Fruit fly (Drosophila melanogaster) whole organism, embryonic: ENCODE data around the gene CG31381.

Source experiments
- CG12155 ChIP-seq: fragments of 200-800 bp; sonication (Bioruptor generic); optimal IDR thresholded peaks from 3 replicates; lab custom pipeline; 2016; ENCODE audit warnings: missing biosample characterization, missing genetic modification characterization
- CG12659 ChIP-seq: fragments of 200-800 bp; sonication (Bioruptor generic); optimal IDR thresholded peaks from 3 replicates; lab custom pipeline; 2017; ENCODE audit warnings: mild to moderate bottlenecking, missing biosample characterization, missing genetic modification reagents, missing genetic modification characterization
- CG14860 ChIP-seq: fragments of 200-800 bp; sonication (Bioruptor generic); IDR thresholded peaks from 3 replicates; pipeline ENCODE4 v1.3.6; 2022; ENCODE audit warnings: missing biosample characterization, missing genetic modification characterization; ENCODE audit not compliant: partially characterized antibody
- CG17829 ChIP-seq: fragments of 200-800 bp; optimal IDR thresholded peaks from 2 replicates; lab custom pipeline; 2019; ENCODE audit warnings: missing biosample characterization, mild to moderate bottlenecking, missing genetic modification characterization, moderate library complexity
- CG2116 ChIP-seq: fragments of 200-800 bp; sonication (Bioruptor generic); optimal IDR thresholded peaks from 3 replicates; lab custom pipeline; 2018; ENCODE audit warnings: missing biosample characterization, mild to moderate bottlenecking, missing genetic modification characterization
- CG2875 ChIP-seq: fragments of 200-800 bp; sonication (Bioruptor generic); optimal IDR thresholded peaks from 2 replicates; lab custom pipeline; 2017; ENCODE audit warnings: missing biosample characterization, mild to moderate bottlenecking, missing genetic modification characterization, missing genetic modification reagents
- CG2889 ChIP-seq: fragments of 200-800 bp; sonication (Bioruptor generic); IDR thresholded peaks from 3 replicates; pipeline ENCODE4 v1.3.6; 2022; ENCODE audit warnings: missing biosample characterization, missing genetic modification characterization
- CG31388 ChIP-seq: fragments of 200-800 bp; sonication (Bioruptor generic); optimal IDR thresholded peaks from 2 replicates; lab custom pipeline; 2016; ENCODE audit warnings: missing biosample characterization, missing genetic modification characterization
- CG32532 ChIP-seq: fragments of 200-800 bp; sonication (Bioruptor generic); IDR thresholded peaks from 2 replicates; pipeline ENCODE4 v1.3.6; 2022; ENCODE audit warnings: missing biosample characterization, missing genetic modification characterization
- CG4617 ChIP-seq: fragments of 200-800 bp; sonication (Bioruptor generic); optimal IDR thresholded peaks from 3 replicates; lab custom pipeline; 2016; ENCODE audit warnings: missing biosample characterization, missing genetic modification characterization, borderline replicate concordance
- CG4820 ChIP-seq: fragments of 200-800 bp; sonication (Bioruptor generic); optimal IDR thresholded peaks from 3 replicates; lab custom pipeline; 2016; ENCODE audit warnings: missing biosample characterization, missing genetic modification characterization
- CG6272 ChIP-seq: fragments of 200-800 bp; sonication (Bioruptor generic); IDR thresholded peaks from 2 replicates; pipeline ENCODE4 v1.3.6; 2022; ENCODE audit warnings: missing biosample characterization, missing genetic modification characterization
- CG7963 ChIP-seq: fragments of 200-800 bp; sonication (Bioruptor generic); IDR thresholded peaks from 3 replicates; pipeline ENCODE4 v1.3.6; 2022; ENCODE audit warnings: missing biosample characterization, missing genetic modification characterization; ENCODE audit not compliant: partially characterized antibody
- CG8388 ChIP-seq: fragments of 200-800 bp; sonication (Bioruptor generic); optimal IDR thresholded peaks from 2 replicates; lab custom pipeline; 2019; ENCODE audit warnings: missing biosample characterization, mild to moderate bottlenecking, missing genetic modification characterization, moderate library complexity
- CG9609 ChIP-seq: fragments of 200-800 bp; sonication (Bioruptor generic); optimal IDR thresholded peaks from 3 replicates; lab custom pipeline; 2016; ENCODE audit warnings: missing biosample characterization, missing genetic modification characterization
- CTCF ChIP-seq: fragments of 200-800 bp; sonication (Bioruptor generic); optimal IDR thresholded peaks from 2 replicates; lab custom pipeline; 2017; ENCODE audit warnings: missing biosample characterization, mild to moderate bottlenecking, missing genetic modification characterization, moderate library complexity
- CoRest ChIP-seq: fragments of 200-800 bp; sonication (Bioruptor generic); optimal IDR thresholded peaks from 3 replicates; lab custom pipeline; 2018; ENCODE audit warnings: missing biosample characterization, mild to moderate bottlenecking, missing genetic modification characterization, moderate library complexity
- D19B ChIP-seq: fragments of 200-800 bp; sonication (Bioruptor generic); optimal IDR thresholded peaks from 2 replicates; lab custom pipeline; 2017; ENCODE audit warnings: missing biosample characterization, mild to moderate bottlenecking, missing genetic modification characterization
- Fer2 ChIP-seq: fragments of 200-800 bp; sonication (Bioruptor generic); optimal IDR thresholded peaks from 2 replicates; lab custom pipeline; 2018; ENCODE audit warnings: missing biosample characterization, mild to moderate bottlenecking, missing genetic modification characterization, moderate library complexity
- HLH3B ChIP-seq: fragments of 200-800 bp; sonication (Bioruptor generic); IDR thresholded peaks from 2 replicates; pipeline ENCODE4 v1.3.6; 2022; ENCODE audit warnings: missing biosample characterization, missing genetic modification characterization
- HmgD ChIP-seq: fragments of 200-800 bp; sonication (Bioruptor generic); optimal IDR thresholded peaks from 3 replicates; lab custom pipeline; 2016; ENCODE audit warnings: missing biosample characterization, missing genetic modification characterization
- Myb ChIP-seq: fragments of 200-800 bp; sonication (Bioruptor generic); optimal IDR thresholded peaks from 2 replicates; lab custom pipeline; 2016; ENCODE audit warnings: missing biosample characterization, missing genetic modification characterization
- Scr ChIP-seq: fragments of 200-800 bp; sonication (Bioruptor generic); IDR thresholded peaks from 2 replicates; pipeline ENCODE4 v1.3.6; 2022; ENCODE audit warnings: missing biosample characterization, missing genetic modification characterization; ENCODE audit not compliant: partially characterized antibody
- Sox100B ChIP-seq: fragments of 200-800 bp; sonication (Bioruptor generic); optimal IDR thresholded peaks from 3 replicates; lab custom pipeline; 2018; ENCODE audit warnings: missing biosample characterization, mild to moderate bottlenecking, missing genetic modification characterization
- Spps ChIP-seq: fragments of 200-800 bp; sonication (Bioruptor generic); optimal IDR thresholded peaks from 2 replicates; lab custom pipeline; 2018; ENCODE audit warnings: missing biosample characterization, mild to moderate bottlenecking, missing genetic modification characterization
- Sry-β ChIP-seq: fragments of 200-800 bp; sonication (Bioruptor generic); optimal IDR thresholded peaks from 2 replicates; lab custom pipeline; 2018; ENCODE audit warnings: missing biosample characterization, mild to moderate bottlenecking, missing genetic modification characterization, moderate library complexity
- Xrp1 ChIP-seq: fragments of 200-800 bp; sonication (Bioruptor generic); IDR thresholded peaks from 2 replicates; pipeline ENCODE4 v1.3.6; 2022; ENCODE audit warnings: missing biosample characterization, missing genetic modification characterization
- ac ChIP-seq: fragments of 200-800 bp; sonication (Bioruptor generic); optimal IDR thresholded peaks from 3 replicates; lab custom pipeline; 2017; ENCODE audit warnings: missing biosample characterization, mild to moderate bottlenecking, missing genetic modification characterization
- aop ChIP-seq: fragments of 200-800 bp; sonication (Bioruptor generic); IDR thresholded peaks from 2 replicates; pipeline ENCODE4 v1.3.6; 2022; ENCODE audit warnings: missing biosample characterization, missing genetic modification characterization
- ci ChIP-seq: fragments of 200-800 bp; sonication (Bioruptor generic); IDR thresholded peaks from 3 replicates; pipeline ENCODE4 v1.3.6; 2022; ENCODE audit warnings: missing biosample characterization, missing genetic modification characterization
- cwo ChIP-seq: fragments of 200-800 bp; sonication (Bioruptor generic); optimal IDR thresholded peaks from 3 replicates; lab custom pipeline; 2017; ENCODE audit warnings: missing biosample characterization, missing genetic modification characterization, mild to moderate bottlenecking, moderate library complexity, missing genetic modification reagents
- dimm ChIP-seq: fragments of 200-800 bp; sonication (Bioruptor generic); IDR thresholded peaks from 2 replicates; pipeline ENCODE4 v1.3.6; 2022; ENCODE audit warnings: missing biosample characterization, missing genetic modification characterization
- dysf ChIP-seq: fragments of 200-800 bp; sonication (Bioruptor generic); IDR thresholded peaks from 3 replicates; pipeline ENCODE4 v1.3.6; 2022; ENCODE audit warnings: missing biosample characterization, missing genetic modification characterization
- eve ChIP-seq, 2 experiments: fragments of >200 bp; optimal IDR thresholded peaks; 2 replicates each; lab custom pipeline; 2017; ENCODE audit warnings: missing biosample characterization in 2 of 2, missing genetic modification characterization in 2 of 2
- fd102C ChIP-seq: fragments of 200-800 bp; sonication (Bioruptor generic); optimal IDR thresholded peaks from 2 replicates; lab custom pipeline; 2018; ENCODE audit warnings: missing biosample characterization, mild to moderate bottlenecking, missing genetic modification characterization, moderate library complexity
- ftz-f1 ChIP-seq: fragments of 200-800 bp; sonication (Bioruptor generic); optimal IDR thresholded peaks from 2 replicates; lab custom pipeline; 2016; ENCODE audit warnings: missing biosample characterization, missing genetic modification characterization
- ham ChIP-seq: fragments of 200-800 bp; sonication (Bioruptor generic); IDR thresholded peaks from 2 replicates; pipeline ENCODE4 v1.3.6; 2022; ENCODE audit warnings: missing biosample characterization, missing genetic modification characterization
- insv ChIP-seq, 2 experiments: fragments of 200-800 bp; sonication (Bioruptor generic); optimal IDR thresholded peaks; 3 replicates each; lab custom pipeline; 2016 to 2018; ENCODE audit warnings: missing biosample characterization in 2 of 2, missing genetic modification characterization in 2 of 2
- kay ChIP-seq: fragments of 200-800 bp; sonication (Bioruptor generic); optimal IDR thresholded peaks from 2 replicates; lab custom pipeline; 2016; ENCODE audit warnings: missing biosample characterization, missing genetic modification characterization
- lbe ChIP-seq: fragments of 200-800 bp; sonication (Bioruptor generic); optimal IDR thresholded peaks from 2 replicates; lab custom pipeline; 2016; ENCODE audit warnings: missing biosample characterization, mild to moderate bottlenecking, missing genetic modification characterization
- lilli ChIP-seq: fragments of 200-800 bp; sonication (Bioruptor generic); optimal IDR thresholded peaks from 3 replicates; lab custom pipeline; 2016; ENCODE audit warnings: missing biosample characterization, missing genetic modification characterization
- lov ChIP-seq, 2 experiments: fragments of 200-800 bp in 1 of 2; fragments of >200 bp in 1 of 2; sonication (Bioruptor generic) in 1 of 2; IDR thresholded peaks in 1 of 2; optimal IDR thresholded peaks in 1 of 2; 2 replicates in 1 of 2; 3 replicates in 1 of 2; pipeline versions ENCODE4 v1.3.6 to Lab custom; 2017 to 2022; ENCODE audit warnings: missing biosample characterization in 1 of 2, missing genetic modification characterization in 1 of 2
- otp ChIP-seq: fragments of 200-800 bp; sonication (Bioruptor generic); IDR thresholded peaks from 3 replicates; pipeline ENCODE4, ENCODE4 v1.3.6; 2022; ENCODE audit warnings: missing biosample characterization, missing genetic modification characterization
- run ChIP-seq: fragments of 200-800 bp; sonication (Bioruptor generic); optimal IDR thresholded peaks from 3 replicates; lab custom pipeline; 2018; ENCODE audit warnings: missing biosample characterization, mild to moderate bottlenecking, missing genetic modification characterization
- sima ChIP-seq: fragments of 200-800 bp; sonication (Bioruptor generic); optimal IDR thresholded peaks from 2 replicates; lab custom pipeline; 2016; ENCODE audit warnings: missing biosample characterization, missing genetic modification characterization
- slbo ChIP-seq: fragments of 200-800 bp; sonication (Bioruptor generic); IDR thresholded peaks from 2 replicates; pipeline ENCODE4 v1.3.6; 2022; ENCODE audit warnings: missing biosample characterization, missing genetic modification characterization
- tup ChIP-seq: fragments of 200-800 bp; sonication (Bioruptor generic); optimal IDR thresholded peaks from 2 replicates; lab custom pipeline; 2016; ENCODE audit warnings: missing biosample characterization, mild to moderate bottlenecking, missing genetic modification characterization, moderate library complexity
- vnd ChIP-seq: fragments of 200-800 bp; sonication (Bioruptor generic); IDR thresholded peaks from 3 replicates; pipeline ENCODE4 v1.3.6; 2022; ENCODE audit warnings: missing biosample characterization, missing genetic modification characterization; ENCODE audit not compliant: partially characterized antibody
- zfh2 ChIP-seq: fragments of 200-800 bp; sonication (Bioruptor generic); optimal IDR thresholded peaks from 2 replicates; lab custom pipeline; 2016; ENCODE audit warnings: missing biosample characterization, missing genetic modification characterization

CG31381 gene

dm6 chr3R:24851429-24851828 is 25.4 kb upstream of the CG31381 start, which contains the start of gene Nct (continued):
- TF ChIP-seq CG8388 (GFP tag; lab: Kevin White, UChicago) = no peak
- no peak for TF ChIP-seq ac (GFP tag; lab: Kevin White, UChicago)
- no peak for TF ChIP-seq vnd (GFP tag; lab: Robert Waterston, UW)
- TF ChIP-seq CG31388 (GFP tag; lab: Kevin White, UChicago) = no peak
- no peak for TF ChIP-seq dimm (GFP tag; lab: Robert Waterston, UW)
- no peak for TF ChIP-seq Xrp1 (GFP tag; lab: Robert Waterston, UW)
- TF ChIP-seq CG32532 (GFP tag; lab: Robert Waterston, UW) = no peak
- no peak for TF ChIP-seq Fer2 (tag; lab: Kevin White, UChicago)
- TF ChIP-seq HLH3B (GFP tag; lab: Robert Waterston, UW) = no peak
- no peak for TF ChIP-seq ham (GFP tag; lab: Robert Waterston, UW)
- no peak for TF ChIP-seq CG9609 (GFP tag; lab: Kevin White, UChicago)
- peak; percentile 1 for TF ChIP-seq CG17829 (tag; lab: Kevin White, UChicago)
- TF ChIP-seq ftz-f1 (GFP tag; lab: Kevin White, UChicago) = peak; percentile 0
- TF ChIP-seq kay (GFP tag; lab: Kevin White, UChicago) = peak; percentile 1
- TF ChIP-seq eve (GFP tag; optimal IDR thresholded peaks at IDR 0.05; lab: Kevin White, UChicago) = no peak
- TF ChIP-seq CG4820 (GFP tag; lab: Kevin White, UChicago) = no peak
- no peak for TF ChIP-seq CG12155 (GFP tag; lab: Kevin White, UChicago)
- TF ChIP-seq CG4617 (GFP tag; lab: Kevin White, UChicago) = peak; percentile 51
- TF ChIP-seq CG6272 (GFP tag; lab: Robert Waterston, UW) = no peak
- no peak for TF ChIP-seq CoRest
- peak; percentile 25; the same call in 1 of the 2 replicates for TF ChIP-seq Scr (GFP tag; lab: Robert Waterston, UW)

DNA sequence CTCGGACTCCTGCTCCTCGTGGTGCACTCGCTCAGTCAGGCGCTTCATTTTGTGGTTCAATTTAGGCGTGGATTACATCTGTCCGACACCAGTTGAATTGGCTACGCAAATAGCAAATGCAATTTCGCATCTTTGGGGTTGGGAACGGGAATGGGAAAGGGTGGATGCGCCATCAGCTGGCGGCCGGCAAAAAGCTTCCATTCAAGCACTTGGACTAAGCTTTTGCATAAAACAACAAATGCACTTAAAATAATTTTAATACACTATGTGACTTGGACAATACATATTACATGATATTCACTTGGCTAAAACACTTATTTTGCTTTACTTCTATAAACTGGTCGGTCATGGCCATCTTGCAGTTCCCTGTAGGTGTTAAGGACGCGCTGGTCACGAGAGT is 20.7 kb upstream of the CG31381 start, which contains the start of gene HDAC11:
HDAC11 (minus strand) TSS at position 101 of the 400 bp plus-strand sequence.
- TF ChIP-seq dysf (no peak), slbo (GFP tag; lab: Robert Waterston, UW) (no peak), lilli (no peak), D19B (GFP tag; lab: Kevin White, UChicago) (no peak), insv (GFP tag; optimal IDR thresholded peaks at IDR 0.05; lab: Kevin White, UChicago) (no peak), CG14860 (GFP tag; lab: Robert Waterston, UW) (no peak), CG2116 (GFP tag; lab: Kevin White, UChicago) (no peak), Spps (tag; lab: Kevin White, UChicago) (no peak), Sox100B (GFP tag; lab: Kevin White, UChicago) (no peak), lbe (GFP tag; lab: Kevin White, UChicago) (no peak), fd102C (GFP tag; lab: Kevin White, UChicago) (no peak), aop (no peak), ci (GFP tag; lab: Robert Waterston, UW) (no peak), CG2889 (no peak), HmgD (no peak), zfh2 (GFP tag; lab: Kevin White, UChicago) (no peak), sima (no peak)

dm6 chr3R:24857459-24857858 is 19.4 kb upstream of the CG31381 start, which contains the start of gene CAH4:
Gene CAH4, minus strand, starts transcription at chr3R:24857559.
- TF ChIP-seq otp (no peak), tup (GFP tag; lab: Kevin White, UChicago) (no peak), CG12659 (no peak), vnd (GFP tag; lab: Robert Waterston, UW) (no peak), CG7963 (GFP tag; lab: Robert Waterston, UW) (no peak), CG2875 (GFP tag; lab: Kevin White, UChicago) (no peak), lov (optimal IDR thresholded peaks at IDR 0.05; lab: Kevin White, UChicago) (no peak), lov (GFP tag; IDR thresholded peaks at IDR 0.05; lab: Robert Waterston, UW) (no peak), Sry-β (GFP tag; lab: Kevin White, UChicago) (no peak), run (tag; lab: Kevin White, UChicago) (no peak), cwo (GFP tag; lab: Kevin White, UChicago) (no peak), Myb (GFP tag; lab: Kevin White, UChicago) (no peak), CTCF (GFP tag; lab: Kevin White, UChicago) (no peak)
- TF ChIP-seq, all 482 proteins: peak for 0
